Fruit fly (Drosophila melanogaster): ENCODE measurements around the gene ras.
A peak's percentile ranks its signal among the peaks of the same experiment; 100 is the strongest.

DNA sequence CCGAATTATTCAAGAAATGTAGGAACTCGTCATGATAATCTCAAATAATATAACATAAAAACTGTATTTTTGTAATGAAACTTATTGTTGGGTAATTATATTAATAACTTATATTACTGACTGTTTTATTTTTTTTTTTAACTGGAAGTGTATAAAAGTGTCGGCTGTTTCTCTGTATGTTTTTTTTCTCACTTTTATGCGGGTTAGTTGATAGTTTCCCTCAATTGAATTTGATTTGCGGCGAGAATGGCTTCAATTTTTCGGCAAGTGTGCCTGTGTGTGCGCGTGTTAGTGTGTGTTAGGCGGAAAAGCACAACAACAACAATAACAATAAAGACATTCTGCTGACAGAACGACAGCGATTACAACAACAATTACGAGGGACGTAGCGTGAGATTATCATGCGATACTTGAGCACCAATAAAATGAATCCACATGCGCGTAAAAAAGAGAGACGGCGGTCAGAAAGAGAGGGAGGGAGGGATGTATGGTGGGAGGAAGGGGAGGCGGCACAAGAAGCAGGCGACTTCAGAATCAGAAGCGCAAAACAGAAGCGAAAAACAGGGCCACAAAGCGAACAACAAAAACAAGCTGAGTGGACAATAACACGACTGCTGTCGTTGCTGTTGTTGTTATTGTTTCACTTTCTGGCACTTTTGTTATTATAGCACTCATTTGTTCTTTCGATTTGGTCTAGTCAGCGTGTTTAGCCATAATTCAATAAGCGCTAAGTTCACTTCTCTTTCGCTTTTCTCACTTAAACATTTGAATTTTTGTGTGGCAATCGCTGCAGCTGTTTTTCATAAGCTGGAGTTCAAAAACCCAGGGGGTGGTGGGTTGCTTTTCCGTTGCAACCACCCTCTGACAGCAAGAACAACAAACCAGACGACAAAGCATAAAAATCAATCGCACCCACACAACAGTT is 18.9 kb downstream of the ras start:
- TF ChIP-seq kah (GFP tag; optimal IDR thresholded peaks at IDR 0.05) (no peak), ac (GFP tag; optimal IDR thresholded peaks at IDR 0.05) (no peak), CG16779 (GFP tag; IDR thresholded peaks at IDR 0.05) (no peak), dpn (GFP tag; optimal IDR thresholded peaks at IDR 0.05) (peak in 1 of 2 experiments; percentile 1), sd (tag; optimal IDR thresholded peaks at IDR 0.05) (peak; percentile 54), rib (GFP tag; IDR thresholded peaks at IDR 0.05) (0 out of 2 replicates have a peak, but pooled peaks have one; percentile 15), abd-A (tag; optimal IDR thresholded peaks at IDR 0.05) (peak; percentile 88), CG2712 (tag; optimal IDR thresholded peaks at IDR 0.05) (peak; percentile 27), CG16813 (GFP tag; IDR thresholded peaks at IDR 0.05; ENCODE audit: partially characterized antibody) (no peak)

All from whole organism, embryonic.